Worm (Caenorhabditis elegans) whole organism, L3 larva: Measurements from ENCODE around the gene C18D11.9.
"Not testable (repeated sequence)": the region's sequence is repeated elsewhere in the genome, so short reads cannot be mapped to it uniquely, and the experiment has no call there.

Experiments used
- ceh-82 ChIP-seq: fragments of 150-350 bp; optimal IDR thresholded peaks from 2 replicates; lab custom pipeline; 2014; ENCODE audit warnings: missing biosample characterization, missing genetic modification characterization
- egl-27 ChIP-seq: sonication (generic microtip); optimal IDR thresholded peaks from 4 replicates; lab custom pipeline; 2017; ENCODE audit warnings: missing biosample characterization, missing genetic modification reagents, missing genetic modification characterization
- nhr-11 ChIP-seq: fragments of 150-350 bp; optimal IDR thresholded peaks from 2 replicates; lab custom pipeline; 2014; ENCODE audit warnings: missing biosample characterization, missing genetic modification characterization
- nhr-237 ChIP-seq: fragments of 150-350 bp; optimal IDR thresholded peaks from 2 replicates; lab custom pipeline; 2014; ENCODE audit warnings: missing biosample characterization, missing genetic modification characterization
- nhr-67 ChIP-seq: fragments of 150-350 bp; optimal IDR thresholded peaks from 2 replicates; lab custom pipeline; 2014; ENCODE audit warnings: missing biosample characterization, missing genetic modification characterization
- nhr-76 ChIP-seq: fragments of 150-350 bp; sonication (generic microtip); optimal IDR thresholded peaks from 5 replicates; lab custom pipeline; 2014; ENCODE audit warnings: missing biosample characterization, missing genetic modification characterization
- nhr-77 ChIP-seq: fragments of 150-350 bp; optimal IDR thresholded peaks from 2 replicates; lab custom pipeline; 2014; ENCODE audit warnings: missing biosample characterization, missing genetic modification characterization
- pha-4 ChIP-seq: fragments of 150-350 bp; optimal IDR thresholded peaks from 2 replicates; lab custom pipeline; 2014; ENCODE audit warnings: missing biosample characterization, missing genetic modification reagents, missing genetic modification characterization
- unc-62 ChIP-seq: fragments of 150-350 bp; sonication (generic microtip); optimal IDR thresholded peaks from 4 replicates; lab custom pipeline; 2014; ENCODE audit warnings: missing biosample characterization, missing genetic modification reagents, missing genetic modification characterization
- zag-1 ChIP-seq: fragments of 150-350 bp; optimal IDR thresholded peaks from 2 replicates; lab custom pipeline; 2014; ENCODE audit warnings: missing biosample characterization, missing genetic modification characterization

ce11 chrIII:11792295-11793256, 16.3 kb upstream of the C18D11.9 start, which contains the start of gene C24H11.2:
- TF ChIP-seq ceh-82 (tag; lab: Kevin White, UChicago) (peak; percentile 3), unc-62 (GFP tag; lab: Kevin White, UChicago) (peak; percentile 13), pha-4 (tag; lab: Kevin White, UChicago) (peak; percentile 51)
- not testable (repeated sequence) for TF ChIP-seq zag-1 (tag; lab: Kevin White, UChicago); nhr-67 (tag; lab: Kevin White, UChicago); nhr-11; nhr-237 (tag; lab: Kevin White, UChicago); egl-27 (tag; lab: Kevin White, UChicago); nhr-76 (tag; lab: Kevin White, UChicago); nhr-77
